Worm (Caenorhabditis elegans): ENCODE results near the gene M04D8.4.

The M04D8.4 gene

DNA sequence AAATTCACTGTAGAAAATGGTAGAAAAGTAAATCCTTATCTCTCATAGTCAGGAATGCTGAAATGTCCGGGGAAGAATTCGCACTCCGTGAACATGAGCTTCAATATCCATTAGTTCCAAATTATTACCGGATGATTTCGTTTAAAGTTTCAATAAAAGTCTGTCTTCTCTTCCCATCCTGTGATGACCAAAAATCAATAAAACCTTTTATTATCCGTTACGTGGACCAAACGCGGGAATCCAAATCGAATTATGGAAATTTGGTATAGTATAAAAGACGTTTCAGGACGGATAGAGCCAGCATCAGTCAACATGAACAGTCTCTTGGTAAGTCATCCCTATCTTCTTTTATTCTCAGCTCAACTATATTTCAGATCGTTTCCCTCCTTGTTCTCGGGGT is 26.2 kb downstream of the M04D8.4 start, which contains the start of gene C05B5.11:
Gene C05B5.11, plus strand, starts transcription at position 301 of the 400 bp plus-strand sequence.
- TF ChIP-seq hmbx-1 (tag; optimal IDR thresholded peaks at IDR 0.05) (no peak), ceh-36 (tag; optimal IDR thresholded peaks at IDR 0.05) (no peak), hnd-1 (tag; optimal IDR thresholded peaks at IDR 0.05) (no peak), ceh-13 (GFP tag; optimal IDR thresholded peaks at IDR 0.05) (no peak), flt-1 (GFP tag; IDR thresholded peaks at IDR 0.05) (no peak), aly-1 (tag; optimal IDR thresholded peaks at IDR 0.05) (no peak), sea-1 (GFP tag; conservative IDR thresholded peaks at IDR 0.05) (no peak), pes-1 (GFP tag; IDR thresholded peaks at IDR 0.05) (no peak), scrt-1 (GFP tag; IDR thresholded peaks at IDR 0.05) (no peak), ets-7 (tag; optimal IDR thresholded peaks at IDR 0.05) (no peak), tbx-11 (GFP tag; IDR thresholded peaks at IDR 0.05) (no peak), hmg-4 (GFP tag; optimal IDR thresholded peaks at IDR 0.05) (no peak), B0310.2 (tag; optimal IDR thresholded peaks at IDR 0.05) (no peak), tra-4 (tag; optimal IDR thresholded peaks at IDR 0.05) (no peak), ama-1 (optimal IDR thresholded peaks at IDR 0.05) (no peak), F13C5.2 (tag; optimal IDR thresholded peaks at IDR 0.05) (no peak), tbx-37 (GFP tag; conservative IDR thresholded peaks at IDR 0.05) (no peak)

DNA sequence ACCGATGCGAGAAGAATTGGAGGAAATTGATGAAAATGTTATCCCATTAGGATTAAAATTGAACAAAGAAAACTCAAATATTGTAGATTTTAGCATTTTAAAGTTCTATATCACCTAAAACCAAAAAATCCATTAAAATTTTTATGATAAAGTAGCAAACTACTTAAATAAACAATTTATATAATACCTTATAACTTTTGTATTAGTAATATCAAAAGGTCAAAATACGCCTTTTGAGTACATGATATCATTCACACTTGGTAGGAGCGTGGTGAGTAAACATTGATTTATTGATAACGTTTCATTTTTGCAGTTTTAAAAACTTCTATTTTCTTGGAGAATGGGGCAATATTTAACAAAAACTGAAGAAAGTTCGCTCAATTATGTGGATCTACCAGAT is 29.4 kb downstream of the M04D8.4 start, which contains the start of gene C05B5.5:
Gene C05B5.5, plus strand, starts transcription at position 301 of the 400 bp plus-strand sequence.
- no peak for TF ChIP-seq ets-7 (tag; optimal IDR thresholded peaks at IDR 0.05)
- no peak for TF ChIP-seq B0310.2 (tag; optimal IDR thresholded peaks at IDR 0.05)
- no peak for TF ChIP-seq pes-1 (GFP tag; IDR thresholded peaks at IDR 0.05)

DNA sequence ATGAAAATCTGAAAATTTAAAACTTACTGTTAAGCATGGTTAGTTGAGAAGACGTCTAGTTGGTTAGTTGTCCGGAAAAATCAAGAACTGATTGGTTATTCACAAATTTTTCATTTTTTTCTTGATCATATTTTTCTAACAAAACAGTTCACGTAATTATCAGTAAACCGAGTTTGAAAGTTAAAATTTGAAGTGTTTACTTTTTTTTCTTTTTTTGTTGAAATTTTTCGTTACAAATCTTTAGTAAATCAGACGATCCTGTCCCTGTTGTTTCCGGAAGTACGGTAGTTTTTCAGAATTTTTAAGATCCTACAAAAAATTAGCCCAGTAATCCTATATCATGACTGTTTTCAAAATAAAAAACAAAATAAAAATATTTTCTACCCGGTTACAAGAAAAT is 30.0 kb downstream of the M04D8.4 start, which contains the start of gene C05B5.2:
Gene C05B5.2, minus strand, starts transcription at position 101 of the 400 bp plus-strand sequence.
- no peak for TF ChIP-seq sea-1 (GFP tag; conservative IDR thresholded peaks at IDR 0.05)
- no peak for TF ChIP-seq ceh-36 (tag; optimal IDR thresholded peaks at IDR 0.05)
- TF ChIP-seq hnd-1 (tag; optimal IDR thresholded peaks at IDR 0.05) = no peak
- TF ChIP-seq ama-1 (optimal IDR thresholded peaks at IDR 0.05) = no peak

DNA sequence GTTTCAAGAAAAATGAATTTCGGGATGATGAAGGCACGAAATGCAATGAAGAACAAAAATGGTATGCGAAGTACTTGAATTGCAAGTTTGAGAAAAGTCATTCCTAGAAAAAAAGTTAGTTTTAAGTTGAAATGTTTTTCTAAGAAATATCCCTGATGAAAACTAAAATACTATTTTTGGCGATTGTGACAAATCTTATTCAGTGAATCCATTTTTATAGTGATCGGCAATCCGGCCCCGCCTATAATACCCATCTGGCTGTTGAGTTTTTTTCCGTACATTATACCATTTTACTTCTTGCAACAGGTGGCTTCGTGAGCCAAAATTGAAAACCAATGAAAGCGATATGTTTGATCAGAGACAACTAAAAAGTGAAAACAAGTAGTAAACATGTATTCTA is 31.2 kb downstream of the M04D8.4 start, which contains the start of gene C05B5.17:
Gene C05B5.17, minus strand, starts transcription at position 101 of the 400 bp plus-strand sequence.
- TF ChIP-seq flt-1 (GFP tag; IDR thresholded peaks at IDR 0.05) = no peak
- TF ChIP-seq sea-1 (GFP tag; conservative IDR thresholded peaks at IDR 0.05) = no peak
- no peak for TF ChIP-seq tbx-11 (GFP tag; IDR thresholded peaks at IDR 0.05)
- TF ChIP-seq tbx-37 (GFP tag; conservative IDR thresholded peaks at IDR 0.05) = no peak
- TF ChIP-seq ceh-36 (tag; optimal IDR thresholded peaks at IDR 0.05) = no peak
- TF ChIP-seq aly-1 (tag; optimal IDR thresholded peaks at IDR 0.05) = no peak
- TF ChIP-seq ets-7 (tag; optimal IDR thresholded peaks at IDR 0.05) = no peak
- no peak for TF ChIP-seq hmg-4 (GFP tag; optimal IDR thresholded peaks at IDR 0.05)
- TF ChIP-seq F13C5.2 (tag; optimal IDR thresholded peaks at IDR 0.05) = no peak
- TF ChIP-seq hmbx-1 (tag; optimal IDR thresholded peaks at IDR 0.05) = no peak
- TF ChIP-seq pes-1 (GFP tag; IDR thresholded peaks at IDR 0.05) = no peak
- TF ChIP-seq tra-4 (tag; optimal IDR thresholded peaks at IDR 0.05) = no peak

DNA sequence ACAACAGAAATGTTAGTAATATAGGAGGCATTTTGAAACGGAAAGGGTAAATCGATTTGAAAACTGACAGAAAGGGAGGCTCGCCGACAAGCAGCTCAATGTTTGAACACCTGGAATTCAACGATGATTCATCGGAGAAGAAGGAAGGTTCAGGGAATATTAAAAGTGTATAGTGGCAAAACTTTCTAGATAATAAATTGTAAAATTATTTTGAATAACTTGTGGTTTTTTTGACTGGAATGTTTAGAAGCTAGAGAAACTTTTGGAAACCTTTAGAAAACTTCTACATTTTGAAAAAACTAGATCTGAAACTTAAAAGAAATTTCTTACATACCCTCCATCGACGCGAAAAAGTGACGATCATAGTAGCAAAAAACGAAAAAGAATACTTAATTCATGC is 32.6 kb downstream of the M04D8.4 start, which contains the start of gene pqn-8:
Gene pqn-8, minus strand, starts transcription at position 101 of the 400 bp plus-strand sequence.
- no peak for TF ChIP-seq flt-1 (GFP tag; IDR thresholded peaks at IDR 0.05)
- no peak for TF ChIP-seq ama-1 (optimal IDR thresholded peaks at IDR 0.05)
- no peak for TF ChIP-seq hmbx-1 (tag; optimal IDR thresholded peaks at IDR 0.05)

DNA sequence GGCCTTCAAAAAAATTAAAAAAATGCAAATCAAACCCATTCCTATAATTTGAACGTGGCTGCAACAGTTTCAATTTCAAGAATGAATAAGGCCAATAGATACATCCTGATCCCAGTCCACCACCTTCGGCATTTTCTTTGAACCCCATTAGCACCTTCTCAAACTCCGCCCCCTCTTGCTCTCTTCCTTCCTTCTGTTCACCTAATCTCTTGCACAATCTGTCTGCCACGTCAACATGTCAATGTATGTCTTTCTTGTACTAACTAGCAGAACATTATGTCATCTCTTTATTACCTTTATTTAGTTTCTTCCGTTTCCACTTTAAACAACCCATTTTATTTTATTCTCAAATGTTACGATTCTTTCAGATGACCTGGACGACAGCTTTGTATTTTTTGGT is 36.9 kb downstream of the M04D8.4 start, which contains the start of gene C05B5.4:
Gene C05B5.4, plus strand, starts transcription at position 351 of the 400 bp plus-strand sequence.
- TF ChIP-seq hmbx-1 (tag; optimal IDR thresholded peaks at IDR 0.05) (no peak), hmg-4 (GFP tag; optimal IDR thresholded peaks at IDR 0.05) (no peak), ets-7 (tag; optimal IDR thresholded peaks at IDR 0.05) (no peak), scrt-1 (GFP tag; IDR thresholded peaks at IDR 0.05) (no peak)

DNA sequence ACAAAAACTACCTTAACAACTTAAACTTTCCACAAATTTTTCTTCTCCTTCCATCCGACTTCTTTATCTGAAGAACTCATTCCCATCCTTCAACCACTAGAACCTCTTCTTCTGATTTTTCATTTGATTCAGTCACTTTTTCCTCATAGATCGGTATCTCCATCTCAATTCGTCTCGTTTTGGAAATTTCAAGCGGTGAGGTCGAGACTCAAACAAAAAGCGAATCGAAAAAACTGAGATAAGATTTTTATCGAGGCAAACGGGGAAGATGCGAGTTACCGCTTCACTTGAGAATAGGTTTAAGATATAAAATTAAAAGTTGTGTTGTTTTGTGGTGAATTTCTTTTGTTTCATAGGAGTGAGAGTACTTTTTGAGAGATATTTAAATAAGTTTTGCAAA is 39.1 kb downstream of the M04D8.4 start:
- no peak for TF ChIP-seq tbx-11 (GFP tag; IDR thresholded peaks at IDR 0.05)
- no peak for TF ChIP-seq ceh-13 (GFP tag; optimal IDR thresholded peaks at IDR 0.05)
- no peak for TF ChIP-seq ama-1 (optimal IDR thresholded peaks at IDR 0.05)
- no peak for TF ChIP-seq ceh-36 (tag; optimal IDR thresholded peaks at IDR 0.05)
- no peak for TF ChIP-seq tbx-37 (GFP tag; conservative IDR thresholded peaks at IDR 0.05)
- TF ChIP-seq flt-1 (GFP tag; IDR thresholded peaks at IDR 0.05) = no peak
- no peak for TF ChIP-seq pes-1 (GFP tag; IDR thresholded peaks at IDR 0.05)
- no peak for TF ChIP-seq F13C5.2 (tag; optimal IDR thresholded peaks at IDR 0.05)
- TF ChIP-seq tra-4 (tag; optimal IDR thresholded peaks at IDR 0.05) = no peak
- no peak for TF ChIP-seq ets-7 (tag; optimal IDR thresholded peaks at IDR 0.05)
- no peak for TF ChIP-seq hnd-1 (tag; optimal IDR thresholded peaks at IDR 0.05)
- TF ChIP-seq B0310.2 (tag; optimal IDR thresholded peaks at IDR 0.05) = no peak
- no peak for TF ChIP-seq hmg-4 (GFP tag; optimal IDR thresholded peaks at IDR 0.05)
- TF ChIP-seq scrt-1 (GFP tag; IDR thresholded peaks at IDR 0.05) = no peak
- TF ChIP-seq aly-1 (tag; optimal IDR thresholded peaks at IDR 0.05) = no peak
- no peak for TF ChIP-seq sea-1 (GFP tag; conservative IDR thresholded peaks at IDR 0.05)
- no peak for TF ChIP-seq hmbx-1 (tag; optimal IDR thresholded peaks at IDR 0.05)

DNA sequence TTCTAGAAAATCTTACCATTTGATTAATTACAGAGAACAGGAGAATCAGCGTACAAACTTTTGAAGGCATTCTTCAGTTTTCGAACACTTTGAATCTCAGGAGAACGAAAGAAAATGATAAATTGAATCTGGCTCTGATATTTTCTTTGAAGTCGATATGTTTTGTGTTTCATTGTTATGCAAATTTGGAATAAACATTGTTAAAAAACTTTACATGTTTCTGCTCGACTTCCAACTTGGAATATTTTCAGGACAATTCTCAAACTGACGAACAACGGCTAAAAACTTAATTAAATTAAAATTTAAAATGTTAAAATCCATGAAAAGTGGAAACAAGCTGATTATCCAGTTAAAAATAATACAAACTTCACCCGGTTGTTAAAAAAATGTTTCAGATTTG is 42.1 kb downstream of the M04D8.4 start, which contains the start of gene C05B5.1:
Gene C05B5.1, minus strand, starts transcription at position 101 of the 400 bp plus-strand sequence.
- TF ChIP-seq sea-1 (GFP tag; conservative IDR thresholded peaks at IDR 0.05) = no peak
- no peak for TF ChIP-seq ceh-13 (GFP tag; optimal IDR thresholded peaks at IDR 0.05)
- no peak for TF ChIP-seq hmg-4 (GFP tag; optimal IDR thresholded peaks at IDR 0.05)
- TF ChIP-seq tbx-11 (GFP tag; IDR thresholded peaks at IDR 0.05) = no peak
- no peak for TF ChIP-seq ceh-36 (tag; optimal IDR thresholded peaks at IDR 0.05)
- no peak for TF ChIP-seq tbx-37 (GFP tag; conservative IDR thresholded peaks at IDR 0.05)
- no peak for TF ChIP-seq F13C5.2 (tag; optimal IDR thresholded peaks at IDR 0.05)
- no peak for TF ChIP-seq scrt-1 (GFP tag; IDR thresholded peaks at IDR 0.05)
